Fruit fly (Drosophila melanogaster) whole organism, pupa: ENCODE data around the gene CG16986.

Experiments
- CG34367 ChIP-seq: fragments of 200-800 bp; sonication (Bioruptor generic); optimal IDR thresholded peaks from 2 replicates; lab custom pipeline; 2018; ENCODE audit warnings: missing biosample characterization, mild to moderate bottlenecking, missing genetic modification characterization
- EcR ChIP-seq: fragments of 200-800 bp; sonication (Bioruptor generic); optimal IDR thresholded peaks from 3 replicates; lab custom pipeline; 2019; ENCODE audit warnings: missing biosample characterization, missing genetic modification characterization, mild to moderate bottlenecking, moderate library complexity, missing genetic modification reagents

- no peak for TF ChIP-seq EcR (GFP tag; lab: Kevin White, UChicago)
- no peak for TF ChIP-seq CG34367 (tag; lab: Kevin White, UChicago)
Observed at dm6 chr3L:2578737-2579136, 21.4 kb upstream of the CG16986 start.
